Fruit fly (Drosophila melanogaster) whole organism, embryonic: ENCODE measurements around the gene wls.

ENCODE experiments used
- Adf1 ChIP-seq: fragments of 200-800 bp; sonication (Bioruptor generic); IDR thresholded peaks from 2 replicates; pipeline ENCODE4 v1.3.6; 2022; ENCODE audit warnings: missing biosample characterization, missing genetic modification characterization
- Atf6 ChIP-seq: fragments of 200-800 bp; sonication (Bioruptor generic); IDR thresholded peaks from 2 replicates; pipeline ENCODE4 v1.3.6; 2022; ENCODE audit warnings: missing biosample characterization, missing genetic modification characterization
- Awh ChIP-seq: fragments of 200-800 bp; sonication (Bioruptor generic); IDR thresholded peaks from 2 replicates; pipeline ENCODE4, ENCODE4 v1.3.6; 2022; ENCODE audit warnings: missing biosample characterization, missing genetic modification characterization
- CG10147 ChIP-seq: fragments of 200-800 bp; sonication (Bioruptor generic); optimal IDR thresholded peaks from 2 replicates; lab custom pipeline; 2019; ENCODE audit warnings: missing biosample characterization, mild to moderate bottlenecking, missing genetic modification characterization, moderate library complexity
- CG11085 ChIP-seq: fragments of 200-800 bp; sonication (Bioruptor generic); IDR thresholded peaks from 2 replicates; pipeline ENCODE4 v1.3.6; 2022; ENCODE audit warnings: missing biosample characterization, missing genetic modification characterization
- CG11093 ChIP-seq: fragments of 200-800 bp; sonication (Bioruptor generic); IDR thresholded peaks from 3 replicates; pipeline ENCODE4 v1.3.6; 2022; ENCODE audit warnings: missing biosample characterization, missing genetic modification characterization
- CG11456 ChIP-seq: fragments of 200-800 bp; sonication (Bioruptor generic); IDR thresholded peaks from 3 replicates; pipeline ENCODE4 v1.3.6; 2022; ENCODE audit warnings: missing biosample characterization, missing genetic modification characterization
- CG14667 ChIP-seq: fragments of 200-800 bp; sonication (Bioruptor generic); IDR thresholded peaks from 2 replicates; pipeline ENCODE4 v1.3.6; 2022; ENCODE audit warnings: missing biosample characterization, missing genetic modification characterization
- CG15601 ChIP-seq: fragments of 200-800 bp; sonication (Bioruptor generic); optimal IDR thresholded peaks from 3 replicates; lab custom pipeline; 2019; ENCODE audit warnings: missing biosample characterization, mild to moderate bottlenecking, missing genetic modification characterization, moderate library complexity
- CG16813 ChIP-seq: fragments of 200-800 bp; sonication (Bioruptor generic); IDR thresholded peaks from 3 replicates; pipeline ENCODE4 v1.3.6; 2022; ENCODE audit warnings: missing biosample characterization, missing genetic modification characterization; ENCODE audit not compliant: partially characterized antibody
- CG17359 ChIP-seq: fragments of 200-800 bp; sonication (Bioruptor generic); optimal IDR thresholded peaks from 3 replicates; lab custom pipeline; 2018; ENCODE audit warnings: missing biosample characterization, mild to moderate bottlenecking, missing genetic modification characterization, moderate library complexity
- CG18599 ChIP-seq: fragments of 200-800 bp; sonication (Bioruptor generic); optimal IDR thresholded peaks from 3 replicates; lab custom pipeline; 2017; ENCODE audit warnings: missing biosample characterization, missing genetic modification characterization, mild to moderate bottlenecking, moderate library complexity, missing genetic modification reagents
- CG33557 ChIP-seq: fragments of 200-800 bp; sonication (Bioruptor generic); optimal IDR thresholded peaks from 2 replicates; lab custom pipeline; 2019; ENCODE audit warnings: missing biosample characterization, mild to moderate bottlenecking, missing genetic modification characterization, moderate library complexity
- CG34376 ChIP-seq: fragments of 200-800 bp; sonication (Bioruptor generic); optimal IDR thresholded peaks from 2 replicates; lab custom pipeline; 2018; ENCODE audit warnings: missing biosample characterization, mild to moderate bottlenecking, missing genetic modification characterization
- CG4854 ChIP-seq: fragments of 200-800 bp; sonication (Bioruptor generic); optimal IDR thresholded peaks from 2 replicates; lab custom pipeline; 2016; ENCODE audit warnings: missing biosample characterization, missing genetic modification characterization, inconsistent platforms
- CG5953 ChIP-seq: fragments of 200-800 bp; sonication (Bioruptor generic); IDR thresholded peaks from 2 replicates; pipeline ENCODE4 v1.3.6; 2022; ENCODE audit warnings: missing biosample characterization, missing genetic modification characterization
- CG6683 ChIP-seq: fragments of 200-800 bp; sonication (Bioruptor generic); optimal IDR thresholded peaks from 2 replicates; lab custom pipeline; 2017; ENCODE audit warnings: missing biosample characterization, mild to moderate bottlenecking, missing genetic modification characterization, missing genetic modification reagents
- CG6791 ChIP-seq: fragments of 200-800 bp; sonication (Bioruptor generic); IDR thresholded peaks from 3 replicates; pipeline ENCODE4 v1.3.6; 2022; ENCODE audit warnings: missing biosample characterization, missing genetic modification characterization; ENCODE audit not compliant: partially characterized antibody
- CG7271 ChIP-seq: fragments of 200-800 bp; sonication (Bioruptor generic); optimal IDR thresholded peaks from 2 replicates; lab custom pipeline; 2018; ENCODE audit warnings: missing biosample characterization, mild to moderate bottlenecking, missing genetic modification characterization, moderate library complexity
- CG7928 ChIP-seq: fragments of 200-800 bp; sonication (Bioruptor generic); optimal IDR thresholded peaks from 2 replicates; lab custom pipeline; 2017; ENCODE audit warnings: missing biosample characterization, mild to moderate bottlenecking, missing genetic modification characterization
- CG8281 ChIP-seq: fragments of 200-800 bp; sonication (Bioruptor generic); optimal IDR thresholded peaks from 2 replicates; lab custom pipeline; 2018; ENCODE audit warnings: missing biosample characterization, mild to moderate bottlenecking, missing genetic modification characterization, moderate library complexity
- CG8478 ChIP-seq: fragments of >200 bp; optimal IDR thresholded peaks from 2 replicates; lab custom pipeline; 2018
- CkIIα-i1 ChIP-seq: fragments of 200-800 bp; sonication (Bioruptor generic); IDR thresholded peaks from 2 replicates; pipeline ENCODE4 v1.3.6; 2022; ENCODE audit warnings: missing biosample characterization, missing genetic modification characterization
- Dek ChIP-seq: fragments of 200-800 bp; sonication (Bioruptor generic); optimal IDR thresholded peaks from 3 replicates; lab custom pipeline; 2019; ENCODE audit warnings: missing biosample characterization, mild to moderate bottlenecking, missing genetic modification characterization, moderate library complexity
- H15 ChIP-seq: fragments of 200-800 bp; sonication (Bioruptor generic); IDR thresholded peaks from 3 replicates; pipeline ENCODE4 v1.3.6; 2022; ENCODE audit warnings: missing biosample characterization, missing genetic modification characterization
- Hr39 ChIP-seq: fragments of >200 bp; optimal IDR thresholded peaks from 2 replicates; lab custom pipeline; 2017
- Hr51 ChIP-seq, 2 experiments: fragments of 200-800 bp; sonication (Bioruptor generic); optimal IDR thresholded peaks; 2 replicates in 1 of 2; 3 replicates in 1 of 2; lab custom pipeline; 2016 to 2018; ENCODE audit warnings: missing biosample characterization in 2 of 2, missing genetic modification characterization in 2 of 2, mild to moderate bottlenecking in 1 of 2, moderate library complexity in 1 of 2
- Kr ChIP-seq: fragments of 200-800 bp; sonication (Bioruptor generic); optimal IDR thresholded peaks from 2 replicates; lab custom pipeline; 2017; ENCODE audit warnings: missing biosample characterization, mild to moderate bottlenecking, missing genetic modification characterization
- MTF-1 ChIP-seq: fragments of 200-800 bp; sonication (Bioruptor generic); optimal IDR thresholded peaks from 2 replicates; lab custom pipeline; 2018; ENCODE audit warnings: missing biosample characterization, mild to moderate bottlenecking, missing genetic modification characterization, borderline replicate concordance
- Mad ChIP-seq: fragments of 200-800 bp; sonication (Bioruptor generic); optimal IDR thresholded peaks from 2 replicates; lab custom pipeline; 2016; ENCODE audit warnings: missing biosample characterization, missing genetic modification characterization
- Mes4 ChIP-seq: fragments of 200-800 bp; sonication (Bioruptor generic); optimal IDR thresholded peaks from 2 replicates; lab custom pipeline; 2016; ENCODE audit warnings: missing biosample characterization, missing genetic modification characterization
- Oaz ChIP-seq: fragments of 200-800 bp; sonication (Bioruptor generic); IDR thresholded peaks from 2 replicates; pipeline ENCODE4 v1.3.6; 2022; ENCODE audit warnings: missing biosample characterization, missing genetic modification characterization
- btn ChIP-seq: fragments of 200-800 bp; sonication (Bioruptor generic); optimal IDR thresholded peaks from 2 replicates; lab custom pipeline; 2016; ENCODE audit warnings: missing biosample characterization, missing genetic modification characterization
- da ChIP-seq: fragments of 200-800 bp; sonication (Bioruptor generic); optimal IDR thresholded peaks from 2 replicates; lab custom pipeline; 2016; ENCODE audit warnings: missing biosample characterization, missing genetic modification characterization
- danr ChIP-seq: fragments of 200-800 bp; sonication (Bioruptor generic); IDR thresholded peaks from 2 replicates; pipeline ENCODE4 v1.3.6; 2022; ENCODE audit warnings: missing biosample characterization, missing genetic modification characterization
- dmrt11E ChIP-seq: fragments of 200-800 bp; sonication (Bioruptor generic); optimal IDR thresholded peaks from 3 replicates; lab custom pipeline; 2018; ENCODE audit warnings: missing biosample characterization, mild to moderate bottlenecking, missing genetic modification characterization, moderate library complexity
- ftz-f1 ChIP-seq: fragments of 200-800 bp; sonication (Bioruptor generic); optimal IDR thresholded peaks from 2 replicates; lab custom pipeline; 2016; ENCODE audit warnings: missing biosample characterization, missing genetic modification characterization
- hb ChIP-seq: fragments of 200-800 bp; sonication (Bioruptor generic); IDR thresholded peaks from 3 replicates; pipeline ENCODE4 v1.3.6; 2022; ENCODE audit warnings: missing biosample characterization, missing genetic modification characterization; ENCODE audit not compliant: partially characterized antibody
- lilli ChIP-seq: fragments of 200-800 bp; sonication (Bioruptor generic); optimal IDR thresholded peaks from 3 replicates; lab custom pipeline; 2016; ENCODE audit warnings: missing biosample characterization, missing genetic modification characterization
- lov ChIP-seq, 2 experiments: fragments of 200-800 bp in 1 of 2; fragments of >200 bp in 1 of 2; sonication (Bioruptor generic) in 1 of 2; IDR thresholded peaks in 1 of 2; optimal IDR thresholded peaks in 1 of 2; 2 replicates in 1 of 2; 3 replicates in 1 of 2; pipeline versions ENCODE4 v1.3.6 to Lab custom; 2017 to 2022; ENCODE audit warnings: missing biosample characterization in 1 of 2, missing genetic modification characterization in 1 of 2
- mam ChIP-seq: fragments of 200-800 bp; sonication (Bioruptor generic); optimal IDR thresholded peaks from 3 replicates; lab custom pipeline; 2016; ENCODE audit warnings: missing biosample characterization, missing genetic modification characterization
- oc ChIP-seq: fragments of 200-800 bp; sonication (Bioruptor generic); optimal IDR thresholded peaks from 2 replicates; lab custom pipeline; 2018; ENCODE audit warnings: missing biosample characterization, mild to moderate bottlenecking, missing genetic modification characterization, moderate library complexity
- onecut ChIP-seq: fragments of 200-800 bp; sonication (Bioruptor generic); IDR thresholded peaks from 2 replicates; pipeline ENCODE4 v1.3.6; 2022; ENCODE audit warnings: missing biosample characterization, missing genetic modification characterization
- shn ChIP-seq: fragments of 200-800 bp; sonication (Bioruptor generic); optimal IDR thresholded peaks from 3 replicates; lab custom pipeline; 2016; ENCODE audit warnings: missing biosample characterization, missing genetic modification characterization
- ssp ChIP-seq: fragments of 200-800 bp; sonication (Bioruptor generic); IDR thresholded peaks from 2 replicates; pipeline ENCODE4 v1.3.6; 2022; ENCODE audit warnings: missing biosample characterization, missing genetic modification characterization
- stc ChIP-seq: fragments of 200-800 bp; sonication (Bioruptor generic); IDR thresholded peaks from 2 replicates; pipeline ENCODE4 v1.3.6; 2022; ENCODE audit warnings: missing biosample characterization, missing genetic modification characterization
- zen ChIP-seq: fragments of 200-800 bp; sonication (Bioruptor generic); optimal IDR thresholded peaks from 3 replicates; lab custom pipeline; 2018; ENCODE audit warnings: missing biosample characterization, mild to moderate bottlenecking, missing genetic modification characterization, moderate library complexity
- zen2 ChIP-seq: fragments of 200-800 bp; sonication (Bioruptor generic); IDR thresholded peaks from 3 replicates; pipeline ENCODE4 v1.3.6; 2022; ENCODE audit warnings: missing biosample characterization, missing genetic modification characterization; ENCODE audit not compliant: partially characterized antibody

Gene wls

DNA sequence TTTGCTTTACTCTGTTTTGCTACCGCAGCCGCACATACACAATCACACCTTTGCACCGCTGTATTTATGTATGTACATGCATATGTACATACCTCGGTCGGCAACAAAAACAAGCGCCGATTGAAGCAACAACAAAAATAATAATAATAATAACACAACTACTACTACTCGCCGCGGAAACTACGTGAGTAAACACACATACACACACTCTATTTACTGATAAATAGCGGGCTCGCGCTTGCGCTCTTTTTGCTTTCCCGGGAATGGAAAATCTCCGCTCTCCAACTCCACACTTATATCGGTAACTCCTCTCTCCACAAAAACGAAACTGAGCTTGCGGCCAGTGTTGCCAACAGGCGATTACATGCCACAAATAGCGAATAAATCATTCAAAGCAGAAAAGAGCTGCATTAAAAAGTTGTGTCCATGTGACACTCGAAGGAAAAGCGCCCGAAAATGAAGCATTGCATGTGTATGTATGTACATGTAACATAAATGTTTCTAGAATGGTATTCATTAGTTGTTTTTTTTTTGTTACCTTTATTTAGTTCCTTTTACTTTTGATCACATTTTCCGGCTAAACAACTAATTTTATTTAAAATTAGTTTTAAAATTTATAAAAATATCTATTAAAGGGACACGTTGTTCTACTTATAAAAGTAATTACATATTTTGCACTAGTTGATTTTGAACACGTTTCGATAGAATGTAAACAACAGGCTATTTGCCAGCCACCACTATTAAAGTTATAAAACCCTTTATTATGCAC is 50.6 kb downstream of the wls start (continued):
- no peak for TF ChIP-seq Hr39 (lab: Kevin White, UChicago)
- TF ChIP-seq CG7271 (tag; lab: Kevin White, UChicago) = peak; percentile 71
- TF ChIP-seq CG11093 (GFP tag; lab: Robert Waterston, UW) = no peak; the same call in 2 of the 3 replicates
- TF ChIP-seq ssp = no peak
- TF ChIP-seq Adf1 (GFP tag; lab: Robert Waterston, UW) = peak; percentile 77
- peak; percentile 77 for TF ChIP-seq CG6683 (GFP tag; lab: Kevin White, UChicago)
- TF ChIP-seq CG5953 (GFP tag; lab: Robert Waterston, UW) = peak; percentile 49
- peak; percentile 85 for TF ChIP-seq CG33557 (GFP tag; lab: Kevin White, UChicago)
- peak; percentile 91 for TF ChIP-seq CG15601
- TF ChIP-seq stc (GFP tag; lab: Robert Waterston, UW) = peak; percentile 58; the same call in 1 of the 2 replicates
- no peak for TF ChIP-seq oc (tag; lab: Kevin White, UChicago)
- TF ChIP-seq Kr = peak; percentile 83
- peak; percentile 81 for TF ChIP-seq Atf6 (GFP tag; lab: Robert Waterston, UW)
- no peak; the same call in 1 of the 2 replicates for TF ChIP-seq CG11085 (GFP tag; lab: Robert Waterston, UW)
- peak; percentile 48 to 76 for TF ChIP-seq Hr51 (GFP tag; optimal IDR thresholded peaks at IDR 0.05; lab: Kevin White, UChicago)
- TF ChIP-seq CG8281 (tag; lab: Kevin White, UChicago) = peak; percentile 64
- peak; percentile 31 for TF ChIP-seq zen
- TF ChIP-seq MTF-1 (GFP tag; lab: Kevin White, UChicago) = peak; percentile 86
- no peak for TF ChIP-seq lov (optimal IDR thresholded peaks at IDR 0.05; lab: Kevin White, UChicago)
- TF ChIP-seq lov (GFP tag; IDR thresholded peaks at IDR 0.05; lab: Robert Waterston, UW) = peak; percentile 84; the same call in 2 of the 3 replicates
- peak; percentile 6 for TF ChIP-seq da (GFP tag; lab: Kevin White, UChicago)
- no peak for TF ChIP-seq CG7928
- TF ChIP-seq CG18599 (GFP tag; lab: Kevin White, UChicago) = peak; percentile 91
- TF ChIP-seq CG8478 (lab: Kevin White, UChicago) = no peak
- TF ChIP-seq Awh = peak; percentile 67; the same call in 1 of the 2 replicates
- TF ChIP-seq Mes4 (GFP tag; lab: Kevin White, UChicago) = peak; percentile 76
- peak; percentile 7 for TF ChIP-seq mam (GFP tag; lab: Kevin White, UChicago)
- no peak for TF ChIP-seq CG16813 (GFP tag; lab: Robert Waterston, UW)
- no peak for TF ChIP-seq CG6791 (GFP tag; lab: Robert Waterston, UW)
- TF ChIP-seq Oaz (GFP tag; lab: Robert Waterston, UW) = no peak
- TF ChIP-seq CG34376 (GFP tag; lab: Kevin White, UChicago) = peak; percentile 95
- peak; percentile 84 for TF ChIP-seq onecut (GFP tag; lab: Robert Waterston, UW)
- peak; percentile 20; the same call in 1 of the 2 replicates for TF ChIP-seq danr (GFP tag; lab: Robert Waterston, UW)
- TF ChIP-seq CG17359 (tag; lab: Kevin White, UChicago) = peak; percentile 73
- peak; percentile 81; the same call in 2 of the 3 replicates for TF ChIP-seq CG11456 (GFP tag; lab: Robert Waterston, UW)
- peak; percentile 44 for TF ChIP-seq dmrt11E
- no peak for TF ChIP-seq zen2 (GFP tag; lab: Robert Waterston, UW)
- 0 out of 3 replicates have a peak, but pooled peaks have one; percentile 26 for TF ChIP-seq H15 (GFP tag; lab: Robert Waterston, UW)
- TF ChIP-seq hb (GFP tag; lab: Robert Waterston, UW) = no peak
- TF ChIP-seq shn (GFP tag; lab: Kevin White, UChicago) = peak; percentile 58
- peak; percentile 7 for TF ChIP-seq Mad (GFP tag; lab: Kevin White, UChicago)
- TF ChIP-seq CG14667 (GFP tag; lab: Robert Waterston, UW) = no peak
- TF ChIP-seq btn (GFP tag; lab: Kevin White, UChicago) = peak; percentile 25
- TF ChIP-seq CkIIα-i1 = no peak
- peak; percentile 69 for TF ChIP-seq CG10147 (GFP tag; lab: Kevin White, UChicago)
- peak; percentile 34 for TF ChIP-seq CG4854 (GFP tag; lab: Kevin White, UChicago)
- TF ChIP-seq lilli (GFP tag; lab: Kevin White, UChicago) = no peak
- TF ChIP-seq Dek (tag; lab: Kevin White, UChicago) = peak; percentile 55
- TF ChIP-seq ftz-f1 (GFP tag; lab: Kevin White, UChicago) = peak; percentile 19
